Worm (Caenorhabditis elegans) whole organism, young adult: ENCODE results near the gene ddr-1.

Experiments
- C17E4.6 ChIP-seq: fragments of 200-800 bp; sonication (Bioruptor generic); IDR thresholded peaks from 2 replicates; pipeline ENCODE4 v1.3.6; 2022; ENCODE audit warnings: missing genetic modification reagents, missing genetic modification characterization, missing compliant biosample characterization
- ama-1 ChIP-seq, 3 experiments: fragments of 150-350 bp in 1 of 3; sonication (generic microtip) in 2 of 3; optimal IDR thresholded peaks; 2 replicates each; lab custom pipeline; 2014 to 2018; ENCODE audit warnings: missing biosample characterization in 2 of 3, missing genetic modification characterization in 2 of 3, missing genetic modification reagents in 2 of 3
- atf-7 ChIP-seq: sonication (generic microtip); optimal IDR thresholded peaks from 2 replicates; lab custom pipeline; 2017; ENCODE audit warnings: mild to moderate bottlenecking, missing genetic modification characterization, missing compliant biosample characterization
- athp-1 ChIP-seq: sonication (generic microtip); optimal IDR thresholded peaks from 2 replicates; lab custom pipeline; 2017; ENCODE audit warnings: mild to moderate bottlenecking, missing genetic modification characterization, missing compliant biosample characterization
- attf-6 ChIP-seq: fragments of 200-800 bp; sonication (Bioruptor generic); IDR thresholded peaks from 2 replicates; pipeline ENCODE4 v1.3.6; 2022; ENCODE audit warnings: missing genetic modification reagents, missing genetic modification characterization, missing compliant biosample characterization
- ccch-3 ChIP-seq: fragments of 200-800 bp; sonication (Bioruptor generic); optimal IDR thresholded peaks from 2 replicates; lab custom pipeline; 2018; ENCODE audit warnings: mild to moderate bottlenecking, missing genetic modification characterization, missing compliant biosample characterization
- lin-35 ChIP-seq, 3 experiments: fragments of 150-350 bp in 2 of 3; sonication (generic microtip) in 1 of 3; optimal IDR thresholded peaks; 2 replicates each; lab custom pipeline; 2014 to 2018; ENCODE audit warnings: missing biosample characterization in 3 of 3, missing genetic modification characterization in 3 of 3, missing genetic modification reagents in 3 of 3
- nhr-179 ChIP-seq: sonication (generic microtip); optimal IDR thresholded peaks from 2 replicates; lab custom pipeline; 2016; ENCODE audit warnings: mild to moderate bottlenecking, missing genetic modification characterization, missing compliant biosample characterization
- nhr-90 ChIP-seq: sonication (generic microtip); optimal IDR thresholded peaks from 2 replicates; lab custom pipeline; 2016; ENCODE audit warnings: missing genotype, mild to moderate bottlenecking, missing genetic modification characterization, missing compliant biosample characterization
- pbrm-1 ChIP-seq: fragments of 200-800 bp; sonication (Bioruptor generic); IDR thresholded peaks from 2 replicates; pipeline ENCODE4 v1.3.6; 2022; ENCODE audit warnings: missing genetic modification reagents, missing genetic modification characterization, missing compliant biosample characterization
- pha-4 ChIP-seq: fragments of 150-350 bp; sonication (generic microtip); optimal IDR thresholded peaks from 2 replicates; lab custom pipeline; 2014; ENCODE audit warnings: missing biosample characterization, missing genetic modification reagents, missing genetic modification characterization
- repo-1 ChIP-seq: sonication (generic microtip); optimal IDR thresholded peaks from 2 replicates; lab custom pipeline; 2017; ENCODE audit warnings: mild to moderate bottlenecking, missing genetic modification characterization, missing compliant biosample characterization
- snpc-3.4 ChIP-seq: sonication (generic microtip); optimal IDR thresholded peaks from 2 replicates; lab custom pipeline; 2017; ENCODE audit warnings: missing genetic modification characterization, mild to moderate bottlenecking, missing compliant biosample characterization, antibody characterized with exemption, moderate library complexity, missing genotype, missing genetic modification reagents

ce11 chrX:5512227-5512626 is 51.2 kb downstream of the ddr-1 start, which contains the start of gene T23F2.3:
- no peak for TF ChIP-seq pbrm-1
- TF ChIP-seq ama-1 (optimal IDR thresholded peaks at IDR 0.05; lab: Kevin White, UChicago): no peak
- no peak for TF ChIP-seq ama-1 (GFP tag; optimal IDR thresholded peaks at IDR 0.05; lab: Kevin White, UChicago)
- TF ChIP-seq pha-4 (tag; lab: Kevin White, UChicago): no peak
- no peak for TF ChIP-seq ccch-3 (GFP tag; lab: Kevin White, UChicago)
- TF ChIP-seq athp-1 (tag; lab: Kevin White, UChicago): no peak
- no peak for TF ChIP-seq attf-6
- TF ChIP-seq repo-1 (tag; lab: Kevin White, UChicago): no peak
- TF ChIP-seq snpc-3.4 (tag; lab: Kevin White, UChicago): no peak
- TF ChIP-seq nhr-90 (tag; lab: Kevin White, UChicago): no peak
- no peak for TF ChIP-seq lin-35 (GFP tag; optimal IDR thresholded peaks at IDR 0.05; lab: Kevin White, UChicago)
- TF ChIP-seq nhr-179 (tag; lab: Kevin White, UChicago): no peak
- TF ChIP-seq C17E4.6 (GFP tag; lab: Robert Waterston, UW): no peak
- TF ChIP-seq atf-7: no peak
